Fruit fly (Drosophila melanogaster) whole organism, embryonic: Measurements from ENCODE around the gene SKIP.

Experiments
- CG10147 ChIP-seq: fragments of 200-800 bp; sonication (Bioruptor generic); optimal IDR thresholded peaks from 2 replicates; lab custom pipeline; 2019; ENCODE audit warnings: missing biosample characterization, mild to moderate bottlenecking, missing genetic modification characterization, moderate library complexity
- CG10274 ChIP-seq: fragments of 200-800 bp; sonication (Bioruptor generic); optimal IDR thresholded peaks from 3 replicates; lab custom pipeline; 2017; ENCODE audit warnings: missing biosample characterization, mild to moderate bottlenecking, missing genetic modification characterization
- CG11085 ChIP-seq: fragments of 200-800 bp; sonication (Bioruptor generic); IDR thresholded peaks from 2 replicates; pipeline ENCODE4 v1.3.6; 2022; ENCODE audit warnings: missing biosample characterization, missing genetic modification characterization
- CG11247 ChIP-seq: fragments of 200-800 bp; sonication (Bioruptor generic); IDR thresholded peaks from 2 replicates; pipeline ENCODE4 v1.3.6; 2022; ENCODE audit warnings: missing biosample characterization, missing genetic modification characterization
- CG12659 ChIP-seq: fragments of 200-800 bp; sonication (Bioruptor generic); optimal IDR thresholded peaks from 3 replicates; lab custom pipeline; 2017; ENCODE audit warnings: mild to moderate bottlenecking, missing biosample characterization, missing genetic modification reagents, missing genetic modification characterization
- CG12769 ChIP-seq: fragments of 200-800 bp; sonication (Bioruptor generic); optimal IDR thresholded peaks from 2 replicates; lab custom pipeline; 2019; ENCODE audit warnings: missing biosample characterization, mild to moderate bottlenecking, missing genetic modification characterization, moderate library complexity
- CG17829 ChIP-seq: fragments of 200-800 bp; optimal IDR thresholded peaks from 2 replicates; lab custom pipeline; 2019; ENCODE audit warnings: missing biosample characterization, mild to moderate bottlenecking, missing genetic modification characterization, moderate library complexity
- CG18011 ChIP-seq: fragments of 200-800 bp; sonication (Bioruptor generic); optimal IDR thresholded peaks from 2 replicates; lab custom pipeline; 2017; ENCODE audit warnings: missing biosample characterization, missing genetic modification characterization, mild to moderate bottlenecking, moderate library complexity, missing genotype
- CG2712 ChIP-seq: fragments of 200-800 bp; optimal IDR thresholded peaks from 3 replicates; lab custom pipeline; 2019; ENCODE audit warnings: missing biosample characterization, mild to moderate bottlenecking, missing genetic modification characterization, moderate library complexity
- CG30431 ChIP-seq: fragments of 200-800 bp; sonication (Bioruptor generic); optimal IDR thresholded peaks from 2 replicates; lab custom pipeline; 2017; ENCODE audit warnings: missing biosample characterization, missing genetic modification characterization
- CG31441 ChIP-seq: fragments of 200-800 bp; sonication (Bioruptor generic); IDR thresholded peaks from 2 replicates; pipeline ENCODE4 v1.3.6; 2022; ENCODE audit warnings: missing biosample characterization, missing genetic modification characterization
- CG33557 ChIP-seq: fragments of 200-800 bp; sonication (Bioruptor generic); optimal IDR thresholded peaks from 2 replicates; lab custom pipeline; 2019; ENCODE audit warnings: missing biosample characterization, mild to moderate bottlenecking, missing genetic modification characterization, moderate library complexity
- CG4404 ChIP-seq: fragments of 200-800 bp; sonication (Bioruptor generic); IDR thresholded peaks from 2 replicates; pipeline ENCODE4 v1.3.6; 2022; ENCODE audit warnings: missing biosample characterization, missing genetic modification characterization
- CG4730 ChIP-seq: fragments of 200-800 bp; sonication (Bioruptor generic); IDR thresholded peaks from 2 replicates; pipeline ENCODE4 v1.3.6; 2022; ENCODE audit warnings: missing biosample characterization, missing genetic modification characterization
- CG4854 ChIP-seq: fragments of 200-800 bp; sonication (Bioruptor generic); optimal IDR thresholded peaks from 2 replicates; lab custom pipeline; 2016; ENCODE audit warnings: missing biosample characterization, missing genetic modification characterization, inconsistent platforms
- CG7357 ChIP-seq: fragments of 200-800 bp; sonication (Bioruptor generic); IDR thresholded peaks from 3 replicates; pipeline ENCODE4 v1.3.6; 2022; ENCODE audit warnings: missing biosample characterization, missing genetic modification characterization
- CG8359 ChIP-seq: fragments of 200-800 bp; sonication (Bioruptor generic); optimal IDR thresholded peaks from 2 replicates; lab custom pipeline; 2017; ENCODE audit warnings: missing biosample characterization, mild to moderate bottlenecking, missing genetic modification characterization, borderline replicate concordance
- CG8765 ChIP-seq: fragments of 200-800 bp; sonication (Bioruptor generic); IDR thresholded peaks from 2 replicates; pipeline ENCODE4 v1.3.6; 2022; ENCODE audit warnings: missing biosample characterization, missing genetic modification characterization
- CG9609 ChIP-seq: fragments of 200-800 bp; sonication (Bioruptor generic); optimal IDR thresholded peaks from 3 replicates; lab custom pipeline; 2016; ENCODE audit warnings: missing biosample characterization, missing genetic modification characterization
- CG9797 ChIP-seq: fragments of 200-800 bp; sonication (Bioruptor generic); optimal IDR thresholded peaks from 3 replicates; lab custom pipeline; 2018; ENCODE audit warnings: missing biosample characterization, mild to moderate bottlenecking, missing genetic modification characterization
- D ChIP-seq, 2 experiments: fragments of 200-800 bp in 1 of 2; fragments of >200 bp in 1 of 2; sonication (Bioruptor generic) in 1 of 2; optimal IDR thresholded peaks; 2 replicates in 1 of 2; 3 replicates in 1 of 2; lab custom pipeline; 2017; ENCODE audit warnings: mild to moderate bottlenecking in 1 of 2, missing biosample characterization in 1 of 2, missing genetic modification characterization in 1 of 2, missing genetic modification reagents in 1 of 2
- Dref ChIP-seq: fragments of 200-800 bp; sonication (Bioruptor generic); IDR thresholded peaks from 2 replicates; pipeline ENCODE4 v1.3.6; 2022; ENCODE audit warnings: missing biosample characterization, missing genetic modification characterization
- Eip74EF ChIP-seq, 2 experiments: fragments of 200-800 bp in 1 of 2; fragments of >200 bp in 1 of 2; sonication (Bioruptor generic) in 1 of 2; optimal IDR thresholded peaks; 2 replicates each; lab custom pipeline; 2017 to 2019; ENCODE audit warnings: missing biosample characterization in 2 of 2, missing genetic modification characterization in 2 of 2, mild to moderate bottlenecking in 1 of 2, moderate library complexity in 1 of 2
- HmgD ChIP-seq: fragments of 200-800 bp; sonication (Bioruptor generic); optimal IDR thresholded peaks from 3 replicates; lab custom pipeline; 2016; ENCODE audit warnings: missing biosample characterization, missing genetic modification characterization
- Pdp1 ChIP-seq, 2 experiments: fragments of 200-800 bp; sonication (Bioruptor generic); optimal IDR thresholded peaks; 3 replicates each; lab custom pipeline; 2016; ENCODE audit warnings: missing biosample characterization in 2 of 2, missing genetic modification characterization in 2 of 2, mild to moderate bottlenecking in 1 of 2, moderate library complexity in 1 of 2
- Sox100B ChIP-seq: fragments of 200-800 bp; sonication (Bioruptor generic); optimal IDR thresholded peaks from 3 replicates; lab custom pipeline; 2018; ENCODE audit warnings: missing biosample characterization, mild to moderate bottlenecking, missing genetic modification characterization
- Spps ChIP-seq: fragments of 200-800 bp; sonication (Bioruptor generic); optimal IDR thresholded peaks from 2 replicates; lab custom pipeline; 2018; ENCODE audit warnings: missing biosample characterization, mild to moderate bottlenecking, missing genetic modification characterization
- Stat92E ChIP-seq, 3 experiments: fragments of >200 bp in 2 of 3; fragments of 200-800 bp in 1 of 3; sonication (Bioruptor generic) in 1 of 3; optimal IDR thresholded peaks; 2 replicates each; lab custom pipeline; 2017 to 2019; ENCODE audit warnings: missing biosample characterization in 3 of 3, missing genetic modification characterization in 3 of 3, mild to moderate bottlenecking in 1 of 3, moderate library complexity in 1 of 3
- Tbp ChIP-seq: fragments of >200 bp; optimal IDR thresholded peaks from 2 replicates; lab custom pipeline; 2018; ENCODE audit warnings: missing biosample characterization, missing genetic modification characterization
- br ChIP-seq: fragments of >200 bp; optimal IDR thresholded peaks from 2 replicates; lab custom pipeline; 2017
- chif ChIP-seq, 2 experiments: fragments of 200-800 bp; sonication (Bioruptor generic); optimal IDR thresholded peaks; 3 replicates each; lab custom pipeline; 2016; ENCODE audit warnings: missing biosample characterization in 2 of 2, missing genetic modification characterization in 2 of 2
- cwo ChIP-seq: fragments of 200-800 bp; sonication (Bioruptor generic); optimal IDR thresholded peaks from 3 replicates; lab custom pipeline; 2017; ENCODE audit warnings: missing biosample characterization, missing genetic modification characterization, mild to moderate bottlenecking, moderate library complexity, missing genetic modification reagents
- dmrt99B ChIP-seq: fragments of 200-800 bp; sonication (Bioruptor generic); optimal IDR thresholded peaks from 2 replicates; lab custom pipeline; 2018; ENCODE audit warnings: missing biosample characterization, mild to moderate bottlenecking, missing genetic modification characterization, moderate library complexity
- dpn ChIP-seq, 2 experiments: fragments of 200-800 bp; sonication (Bioruptor generic); optimal IDR thresholded peaks; 3 replicates each; lab custom pipeline; 2016; ENCODE audit warnings: missing biosample characterization in 2 of 2, missing genetic modification characterization in 2 of 2
- dysf ChIP-seq: fragments of 200-800 bp; sonication (Bioruptor generic); IDR thresholded peaks from 3 replicates; pipeline ENCODE4 v1.3.6; 2022; ENCODE audit warnings: missing biosample characterization, missing genetic modification characterization
- eve ChIP-seq, 2 experiments: fragments of >200 bp; optimal IDR thresholded peaks; 2 replicates each; lab custom pipeline; 2017; ENCODE audit warnings: missing biosample characterization in 2 of 2, missing genetic modification characterization in 2 of 2
- fu2 ChIP-seq: fragments of 200-800 bp; sonication (Bioruptor generic); optimal IDR thresholded peaks from 2 replicates; lab custom pipeline; 2016; ENCODE audit warnings: missing biosample characterization, missing genetic modification characterization
- gcm2 ChIP-seq: fragments of 200-800 bp; sonication (Bioruptor generic); optimal IDR thresholded peaks from 2 replicates; lab custom pipeline; 2016; ENCODE audit warnings: missing biosample characterization, missing genetic modification characterization
- hth ChIP-seq: fragments of >200 bp; optimal IDR thresholded peaks from 2 replicates; lab custom pipeline; 2017; ENCODE audit warnings: inconsistent platforms
- jing ChIP-seq: fragments of 200-800 bp; sonication (Bioruptor generic); optimal IDR thresholded peaks from 2 replicates; lab custom pipeline; 2018; ENCODE audit warnings: missing biosample characterization, mild to moderate bottlenecking, missing genetic modification characterization
- kay ChIP-seq: fragments of 200-800 bp; sonication (Bioruptor generic); optimal IDR thresholded peaks from 2 replicates; lab custom pipeline; 2016; ENCODE audit warnings: missing biosample characterization, missing genetic modification characterization
- lbe ChIP-seq: fragments of 200-800 bp; sonication (Bioruptor generic); optimal IDR thresholded peaks from 2 replicates; lab custom pipeline; 2016; ENCODE audit warnings: missing biosample characterization, mild to moderate bottlenecking, missing genetic modification characterization
- maf-S ChIP-seq: fragments of 200-800 bp; sonication (Bioruptor generic); optimal IDR thresholded peaks from 2 replicates; lab custom pipeline; 2016; ENCODE audit warnings: missing biosample characterization, missing genetic modification characterization
- mam ChIP-seq: fragments of 200-800 bp; sonication (Bioruptor generic); optimal IDR thresholded peaks from 3 replicates; lab custom pipeline; 2016; ENCODE audit warnings: missing biosample characterization, missing genetic modification characterization
- mirr ChIP-seq: fragments of 200-800 bp; sonication (Bioruptor generic); optimal IDR thresholded peaks from 3 replicates; lab custom pipeline; 2018; ENCODE audit warnings: missing biosample characterization, mild to moderate bottlenecking, missing genetic modification characterization
- odd ChIP-seq: fragments of 200-800 bp; sonication (Bioruptor generic); optimal IDR thresholded peaks from 2 replicates; lab custom pipeline; 2017; ENCODE audit warnings: missing biosample characterization, mild to moderate bottlenecking, missing genetic modification characterization
- pita ChIP-seq: fragments of 200-800 bp; sonication (Bioruptor generic); optimal IDR thresholded peaks from 2 replicates; lab custom pipeline; 2017; ENCODE audit warnings: missing biosample characterization, mild to moderate bottlenecking, missing genetic modification characterization
- row ChIP-seq: fragments of 200-800 bp; sonication (Bioruptor generic); IDR thresholded peaks from 3 replicates; pipeline ENCODE4 v1.3.6; 2022; ENCODE audit warnings: missing biosample characterization, missing genetic modification characterization
- sqz ChIP-seq: fragments of 200-800 bp; sonication (Bioruptor generic); optimal IDR thresholded peaks from 3 replicates; lab custom pipeline; 2018; ENCODE audit warnings: missing biosample characterization, mild to moderate bottlenecking, missing genetic modification characterization
- tna ChIP-seq: fragments of 200-800 bp; sonication (Bioruptor generic); IDR thresholded peaks from 2 replicates; pipeline ENCODE4 v1.3.6; 2022; ENCODE audit warnings: missing biosample characterization, missing genetic modification characterization; ENCODE audit not compliant: partially characterized antibody
- twi ChIP-seq: fragments of 200-800 bp; optimal IDR thresholded peaks from 2 replicates; lab custom pipeline; 2019; ENCODE audit warnings: missing biosample characterization, mild to moderate bottlenecking, missing genetic modification characterization, moderate library complexity

Gene SKIP

dm6 chr3R:22147426-22147825 is 13.8 kb downstream of the SKIP start (continued):
- TF ChIP-seq CG2712 (tag; lab: Kevin White, UChicago) (peak; percentile 34), Sox100B (GFP tag; lab: Kevin White, UChicago) (no peak), CG7357 (GFP tag; lab: Robert Waterston, UW) (no peak), CG18011 (GFP tag; lab: Kevin White, UChicago) (no peak), dpn (GFP tag; optimal IDR thresholded peaks at IDR 0.05; lab: Kevin White, UChicago) (peak in 1 of 2 experiments; percentile 8), CG33557 (GFP tag; lab: Kevin White, UChicago) (peak; percentile 81), pita (no peak), twi (peak; percentile 70), HmgD (GFP tag; lab: Kevin White, UChicago) (no peak), CG8765 (GFP tag; lab: Robert Waterston, UW) (no peak), tna (GFP tag; lab: Robert Waterston, UW) (no peak), lbe (no peak), CG9797 (GFP tag; lab: Kevin White, UChicago) (no peak), CG12659 (GFP tag; lab: Kevin White, UChicago) (no peak), CG8359 (peak; percentile 29), cwo (GFP tag; lab: Kevin White, UChicago) (no peak), CG10274 (GFP tag; lab: Kevin White, UChicago) (peak; percentile 51), CG9609 (GFP tag; lab: Kevin White, UChicago) (no peak), Eip74EF (GFP tag; optimal IDR thresholded peaks at IDR 0.05; lab: Kevin White, UChicago) (no peak), CG31441 (peak; percentile 25; the same call in 1 of the 2 replicates), kay (GFP tag; lab: Kevin White, UChicago) (no peak), sqz (GFP tag; lab: Kevin White, UChicago) (peak; percentile 47), dysf (GFP tag; lab: Robert Waterston, UW) (no peak), mam (GFP tag; lab: Kevin White, UChicago) (no peak), CG10147 (GFP tag; lab: Kevin White, UChicago) (no peak), br (lab: Kevin White, UChicago) (no peak), jing (GFP tag; lab: Kevin White, UChicago) (no peak), Dref (GFP tag; lab: Robert Waterston, UW) (no peak), hth (lab: Kevin White, UChicago) (no peak), gcm2 (GFP tag; lab: Kevin White, UChicago) (no peak), D (optimal IDR thresholded peaks at IDR 0.05; lab: Kevin White, UChicago) (no peak), D (GFP tag; optimal IDR thresholded peaks at IDR 0.05; lab: Kevin White, UChicago) (peak; percentile 65), CG4730 (GFP tag; lab: Robert Waterston, UW) (no peak), CG30431 (GFP tag; lab: Kevin White, UChicago) (peak; percentile 32), chif (GFP tag; optimal IDR thresholded peaks at IDR 0.05; lab: Kevin White, UChicago) (peak in 1 of 2 experiments; percentile 25), CG11085 (GFP tag; lab: Robert Waterston, UW) (no peak), CG4854 (GFP tag; lab: Kevin White, UChicago) (no peak), eve (GFP tag; optimal IDR thresholded peaks at IDR 0.05; lab: Kevin White, UChicago) (no peak), Stat92E (GFP tag; optimal IDR thresholded peaks at IDR 0.05; lab: Kevin White, UChicago) (no peak), CG11247 (no peak), mirr (GFP tag; lab: Kevin White, UChicago) (no peak), Pdp1 (GFP tag; optimal IDR thresholded peaks at IDR 0.05; lab: Kevin White, UChicago) (no peak), CG4404 (GFP tag; lab: Robert Waterston, UW) (no peak), maf-S (GFP tag; lab: Kevin White, UChicago) (no peak), fu2 (GFP tag; lab: Kevin White, UChicago) (no peak), CG17829 (peak; percentile 38), odd (GFP tag; lab: Kevin White, UChicago) (peak; percentile 60), Tbp (GFP tag; lab: Kevin White, UChicago) (no peak), CG12769 (tag; lab: Kevin White, UChicago) (no peak), dmrt99B (tag; lab: Kevin White, UChicago) (peak; percentile 30), row (GFP tag; lab: Robert Waterston, UW) (no peak), Spps (tag; lab: Kevin White, UChicago) (peak; percentile 67)
